Fruit fly (Drosophila melanogaster) whole organism, embryonic: ENCODE data around the gene AhcyL1.

ENCODE experiments used
- Bdp1 ChIP-seq: fragments of 200-800 bp; sonication (Bioruptor generic); optimal IDR thresholded peaks from 3 replicates; lab custom pipeline; 2016; ENCODE audit warnings: missing biosample characterization, missing genetic modification characterization
- Bgb ChIP-seq: fragments of 200-800 bp; sonication (Bioruptor generic); IDR thresholded peaks from 2 replicates; pipeline ENCODE4 v1.3.6; 2022; ENCODE audit warnings: missing biosample characterization, missing genetic modification characterization; ENCODE audit not compliant: partially characterized antibody
- CG10267 ChIP-seq: fragments of 200-800 bp; sonication (Bioruptor generic); optimal IDR thresholded peaks from 2 replicates; lab custom pipeline; 2018; ENCODE audit warnings: missing biosample characterization, mild to moderate bottlenecking, missing genetic modification characterization, moderate library complexity
- CG11504 ChIP-seq: fragments of 200-800 bp; sonication (Bioruptor generic); optimal IDR thresholded peaks from 3 replicates; lab custom pipeline; 2019; ENCODE audit warnings: missing biosample characterization, mild to moderate bottlenecking, missing genetic modification characterization, moderate library complexity
- CG13287 ChIP-seq: fragments of 200-800 bp; sonication (Bioruptor generic); IDR thresholded peaks from 2 replicates; pipeline ENCODE4 v1.3.6; 2022; ENCODE audit warnings: missing biosample characterization, missing genetic modification characterization; ENCODE audit not compliant: partially characterized antibody
- CG13296 ChIP-seq: fragments of 200-800 bp; sonication (Bioruptor generic); optimal IDR thresholded peaks from 3 replicates; lab custom pipeline; 2018; ENCODE audit warnings: missing biosample characterization, mild to moderate bottlenecking, missing genetic modification characterization
- CG13424 ChIP-seq: fragments of 200-800 bp; sonication (Bioruptor generic); optimal IDR thresholded peaks from 2 replicates; lab custom pipeline; 2019; ENCODE audit warnings: missing biosample characterization, mild to moderate bottlenecking, missing genetic modification characterization, moderate library complexity
- CG13894 ChIP-seq: fragments of 200-800 bp; sonication (Bioruptor generic); optimal IDR thresholded peaks from 3 replicates; lab custom pipeline; 2018; ENCODE audit warnings: missing biosample characterization, mild to moderate bottlenecking, missing genetic modification characterization, moderate library complexity
- CG1529 ChIP-seq: fragments of 200-800 bp; sonication (Bioruptor generic); optimal IDR thresholded peaks from 3 replicates; lab custom pipeline; 2018; ENCODE audit warnings: missing biosample characterization, missing genetic modification characterization
- CG1602 ChIP-seq: fragments of 200-800 bp; sonication (Bioruptor generic); optimal IDR thresholded peaks from 3 replicates; lab custom pipeline; 2016; ENCODE audit warnings: missing biosample characterization, missing genetic modification characterization
- CG16813 ChIP-seq: fragments of 200-800 bp; sonication (Bioruptor generic); IDR thresholded peaks from 3 replicates; pipeline ENCODE4 v1.3.6; 2022; ENCODE audit warnings: missing biosample characterization, missing genetic modification characterization; ENCODE audit not compliant: partially characterized antibody
- CG17912 ChIP-seq: fragments of 200-800 bp; sonication (Bioruptor generic); optimal IDR thresholded peaks from 2 replicates; lab custom pipeline; 2018; ENCODE audit warnings: missing biosample characterization, mild to moderate bottlenecking, missing genetic modification characterization
- CG18262 ChIP-seq: fragments of 200-800 bp; optimal IDR thresholded peaks from 3 replicates; lab custom pipeline; 2019; ENCODE audit warnings: missing biosample characterization, mild to moderate bottlenecking, missing genetic modification characterization, moderate library complexity
- CG18764 ChIP-seq: fragments of 200-800 bp; sonication (Bioruptor generic); optimal IDR thresholded peaks from 3 replicates; lab custom pipeline; 2016; ENCODE audit warnings: missing biosample characterization, missing genetic modification characterization
- CG2116 ChIP-seq: fragments of 200-800 bp; sonication (Bioruptor generic); optimal IDR thresholded peaks from 3 replicates; lab custom pipeline; 2018; ENCODE audit warnings: missing biosample characterization, mild to moderate bottlenecking, missing genetic modification characterization
- CG2199 ChIP-seq: fragments of 200-800 bp; sonication (Bioruptor generic); IDR thresholded peaks from 3 replicates; pipeline ENCODE4 v1.3.6; 2022; ENCODE audit warnings: missing biosample characterization, missing genetic modification characterization
- CG31388 ChIP-seq: fragments of 200-800 bp; sonication (Bioruptor generic); optimal IDR thresholded peaks from 2 replicates; lab custom pipeline; 2016; ENCODE audit warnings: missing biosample characterization, missing genetic modification characterization
- CG4424 ChIP-seq: fragments of 200-800 bp; sonication (Bioruptor generic); optimal IDR thresholded peaks from 3 replicates; lab custom pipeline; 2016; ENCODE audit warnings: missing biosample characterization, missing genetic modification characterization
- CG4820 ChIP-seq: fragments of 200-800 bp; sonication (Bioruptor generic); optimal IDR thresholded peaks from 3 replicates; lab custom pipeline; 2016; ENCODE audit warnings: missing biosample characterization, missing genetic modification characterization
- D ChIP-seq, 2 experiments: fragments of 200-800 bp in 1 of 2; fragments of >200 bp in 1 of 2; sonication (Bioruptor generic) in 1 of 2; optimal IDR thresholded peaks; 2 replicates in 1 of 2; 3 replicates in 1 of 2; lab custom pipeline; 2017; ENCODE audit warnings: mild to moderate bottlenecking in 1 of 2, missing biosample characterization in 1 of 2, missing genetic modification characterization in 1 of 2, missing genetic modification reagents in 1 of 2
- Dref ChIP-seq: fragments of 200-800 bp; sonication (Bioruptor generic); IDR thresholded peaks from 2 replicates; pipeline ENCODE4 v1.3.6; 2022; ENCODE audit warnings: missing biosample characterization, missing genetic modification characterization
- Ets65A ChIP-seq: fragments of 200-800 bp; sonication (Bioruptor generic); peaks from one replicate; lab custom pipeline; 2016; ENCODE audit warnings: missing biosample characterization, missing genetic modification characterization
- Gsc ChIP-seq: fragments of 200-800 bp; sonication (Bioruptor generic); IDR thresholded peaks from 2 replicates; pipeline ENCODE4 v1.3.6; 2022; ENCODE audit warnings: missing biosample characterization, missing genetic modification characterization
- Myb ChIP-seq: fragments of 200-800 bp; sonication (Bioruptor generic); optimal IDR thresholded peaks from 2 replicates; lab custom pipeline; 2016; ENCODE audit warnings: missing biosample characterization, missing genetic modification characterization
- NK7.1 ChIP-seq: fragments of 200-800 bp; sonication (Bioruptor generic); optimal IDR thresholded peaks from 3 replicates; lab custom pipeline; 2016; ENCODE audit warnings: missing biosample characterization, missing genetic modification characterization
- Nf-YA ChIP-seq: fragments of 200-800 bp; sonication (Bioruptor generic); IDR thresholded peaks from 2 replicates; pipeline ENCODE4 v1.3.6; 2022; ENCODE audit warnings: missing biosample characterization, missing genetic modification characterization
- Ptx1 ChIP-seq: fragments of 200-800 bp; sonication (Bioruptor generic); IDR thresholded peaks from 2 replicates; pipeline ENCODE4 v1.3.6; 2022; ENCODE audit warnings: missing biosample characterization, missing genetic modification characterization
- Six4 ChIP-seq: fragments of 200-800 bp; sonication (Bioruptor generic); optimal IDR thresholded peaks from 2 replicates; lab custom pipeline; 2016; ENCODE audit warnings: missing biosample characterization, missing genetic modification characterization
- Sry-δ ChIP-seq: fragments of 200-800 bp; sonication (Bioruptor generic); optimal IDR thresholded peaks from 2 replicates; lab custom pipeline; 2016; ENCODE audit warnings: missing biosample characterization, missing genetic modification characterization
- Xbp1 ChIP-seq: fragments of 200-800 bp; sonication (Bioruptor generic); optimal IDR thresholded peaks from 3 replicates; lab custom pipeline; 2016; ENCODE audit warnings: missing biosample characterization, mild to moderate bottlenecking, missing genetic modification characterization
- ara ChIP-seq: fragments of 200-800 bp; sonication (Bioruptor generic); IDR thresholded peaks from 2 replicates; pipeline ENCODE4 v1.3.6; 2022; ENCODE audit warnings: missing biosample characterization, missing genetic modification characterization
- bab2 ChIP-seq: fragments of 200-800 bp; sonication (Bioruptor generic); optimal IDR thresholded peaks from 2 replicates; lab custom pipeline; 2016; ENCODE audit warnings: missing biosample characterization, missing genetic modification characterization
- bowl ChIP-seq: fragments of 200-800 bp; sonication (Bioruptor generic); IDR thresholded peaks from 2 replicates; pipeline ENCODE4 v1.3.6; 2022; ENCODE audit warnings: missing biosample characterization, missing genetic modification characterization
- ci ChIP-seq: fragments of 200-800 bp; sonication (Bioruptor generic); IDR thresholded peaks from 3 replicates; pipeline ENCODE4 v1.3.6; 2022; ENCODE audit warnings: missing biosample characterization, missing genetic modification characterization
- disco-r ChIP-seq: fragments of 200-800 bp; sonication (Bioruptor generic); optimal IDR thresholded peaks from 2 replicates; lab custom pipeline; 2016; ENCODE audit warnings: missing biosample characterization, missing genetic modification characterization
- ftz-f1 ChIP-seq: fragments of 200-800 bp; sonication (Bioruptor generic); optimal IDR thresholded peaks from 2 replicates; lab custom pipeline; 2016; ENCODE audit warnings: missing biosample characterization, missing genetic modification characterization
- gce ChIP-seq: fragments of 200-800 bp; sonication (Bioruptor generic); IDR thresholded peaks from 3 replicates; pipeline ENCODE4 v1.3.6; 2022; ENCODE audit warnings: missing biosample characterization, missing genetic modification characterization
- gem ChIP-seq: fragments of 200-800 bp; sonication (Bioruptor generic); optimal IDR thresholded peaks from 2 replicates; lab custom pipeline; 2019; ENCODE audit warnings: missing biosample characterization, mild to moderate bottlenecking, missing genetic modification characterization, moderate library complexity
- grn ChIP-seq: fragments of 200-800 bp; sonication (Bioruptor generic); optimal IDR thresholded peaks from 3 replicates; lab custom pipeline; 2017; ENCODE audit warnings: missing biosample characterization, missing genetic modification characterization
- gt ChIP-seq: fragments of 200-800 bp; sonication (Bioruptor generic); IDR thresholded peaks from 2 replicates; pipeline ENCODE4 v1.3.6; 2022; ENCODE audit warnings: missing biosample characterization, missing genetic modification characterization
- kay ChIP-seq: fragments of 200-800 bp; sonication (Bioruptor generic); optimal IDR thresholded peaks from 2 replicates; lab custom pipeline; 2016; ENCODE audit warnings: missing biosample characterization, missing genetic modification characterization
- lmd ChIP-seq: fragments of 200-800 bp; sonication (Bioruptor generic); IDR thresholded peaks from 2 replicates; pipeline ENCODE4 v1.3.6; 2022; ENCODE audit warnings: missing biosample characterization, missing genetic modification characterization
- nau ChIP-seq: fragments of 200-800 bp; sonication (Bioruptor generic); optimal IDR thresholded peaks from 3 replicates; lab custom pipeline; 2017; ENCODE audit warnings: missing biosample characterization, mild to moderate bottlenecking, missing genetic modification characterization, missing genetic modification reagents
- pb ChIP-seq: fragments of 200-800 bp; sonication (Bioruptor generic); optimal IDR thresholded peaks from 3 replicates; lab custom pipeline; 2016; ENCODE audit warnings: missing biosample characterization, missing genetic modification characterization
- pita ChIP-seq: fragments of 200-800 bp; sonication (Bioruptor generic); optimal IDR thresholded peaks from 2 replicates; lab custom pipeline; 2017; ENCODE audit warnings: missing biosample characterization, mild to moderate bottlenecking, missing genetic modification characterization
- salm ChIP-seq: fragments of 200-800 bp; sonication (Bioruptor generic); optimal IDR thresholded peaks from 2 replicates; lab custom pipeline; 2018; ENCODE audit warnings: missing biosample characterization, mild to moderate bottlenecking, missing genetic modification characterization
- sens-2 ChIP-seq: fragments of 200-800 bp; sonication (Bioruptor generic); IDR thresholded peaks from 2 replicates; pipeline ENCODE4 v1.3.6; 2022; ENCODE audit warnings: missing biosample characterization, missing genetic modification characterization
- sim ChIP-seq: fragments of 200-800 bp; sonication (Bioruptor generic); IDR thresholded peaks from 2 replicates; pipeline ENCODE4 v1.3.6; 2022; ENCODE audit warnings: missing biosample characterization, missing genetic modification characterization
- ssp ChIP-seq: fragments of 200-800 bp; sonication (Bioruptor generic); IDR thresholded peaks from 2 replicates; pipeline ENCODE4 v1.3.6; 2022; ENCODE audit warnings: missing biosample characterization, missing genetic modification characterization
- wor ChIP-seq: fragments of 200-800 bp; sonication (Bioruptor generic); IDR thresholded peaks from 2 replicates; pipeline ENCODE4 v1.3.6; 2022; ENCODE audit warnings: missing biosample characterization, missing genetic modification characterization
- yki ChIP-seq: fragments of >200 bp; optimal IDR thresholded peaks from 3 replicates; lab custom pipeline; 2018

AhcyL1 gene

DNA sequence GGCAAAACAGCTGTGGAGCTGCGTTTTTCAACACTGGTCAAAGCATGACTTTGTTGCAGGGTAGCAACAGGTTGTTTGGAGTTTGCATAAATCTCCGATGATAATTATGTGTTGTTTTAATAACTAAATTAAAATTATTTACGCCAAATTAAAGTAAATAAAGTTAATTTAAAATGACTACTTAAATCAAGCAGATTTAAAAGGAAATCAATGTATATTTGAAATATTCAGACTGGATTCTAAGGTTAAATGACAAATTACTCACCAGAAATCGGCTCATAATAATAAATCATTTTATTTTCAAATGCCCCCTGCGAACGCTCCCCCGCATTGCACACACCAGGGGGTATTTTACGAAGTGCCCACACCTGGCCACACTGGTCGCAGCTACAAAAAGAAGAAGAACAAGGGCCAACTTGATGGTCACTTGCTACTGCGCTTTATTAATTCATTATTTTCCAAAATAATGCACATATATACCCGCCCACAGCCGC, 1.9 kb upstream of the AhcyL1 start, which contains the start of the genes CG12093 and Atg2 (continued):
- TF ChIP-seq disco-r (GFP tag; lab: Kevin White, UChicago), result peak; percentile 17
- TF ChIP-seq nau (GFP tag; lab: Kevin White, UChicago), result no peak
- TF ChIP-seq Myb, result peak; percentile 58
- TF ChIP-seq Sry-δ (GFP tag; lab: Kevin White, UChicago), result peak; percentile 44
- peak; percentile 85 for TF ChIP-seq kay (GFP tag; lab: Kevin White, UChicago)
- TF ChIP-seq pb (GFP tag; lab: Kevin White, UChicago), result peak; percentile 44
- TF ChIP-seq bab2, result peak; percentile 80
- TF ChIP-seq CG13424 (tag; lab: Kevin White, UChicago), result peak; percentile 96
- TF ChIP-seq CG18262 (tag; lab: Kevin White, UChicago), result peak; percentile 91
- TF ChIP-seq Xbp1, result peak; percentile 97
- peak; percentile 94 for TF ChIP-seq ci (GFP tag; lab: Robert Waterston, UW)
- TF ChIP-seq yki (lab: Kevin White, UChicago), result no peak
- TF ChIP-seq Gsc (GFP tag; lab: Robert Waterston, UW), result peak; percentile 69
- peak; percentile 94 for TF ChIP-seq CG1602 (GFP tag; lab: Kevin White, UChicago)
- no peak for TF ChIP-seq CG16813 (GFP tag; lab: Robert Waterston, UW)
- TF ChIP-seq Ptx1 (GFP tag; lab: Robert Waterston, UW), result peak; percentile 96
- 0 out of 2 replicates have a peak, but pooled peaks have one; percentile 29 for TF ChIP-seq CG13287 (GFP tag; lab: Robert Waterston, UW)
- TF ChIP-seq bowl (GFP tag; lab: Robert Waterston, UW), result peak; percentile 61; the same call in 1 of the 2 replicates
- peak; percentile 77 for TF ChIP-seq ara (GFP tag; lab: Robert Waterston, UW)
- peak; percentile 45; the same call in 1 of the 2 replicates for TF ChIP-seq Bgb
- TF ChIP-seq sens-2 (GFP tag; lab: Robert Waterston, UW), result peak; percentile 83
- peak; percentile 96 for TF ChIP-seq CG10267 (tag; lab: Kevin White, UChicago)
- peak; percentile 78 for TF ChIP-seq ftz-f1
- TF ChIP-seq gt (GFP tag; lab: Robert Waterston, UW), result peak; percentile 79
- TF ChIP-seq Dref (GFP tag; lab: Robert Waterston, UW), result peak; percentile 36
- peak; percentile 87 for TF ChIP-seq gce (GFP tag; lab: Robert Waterston, UW)
- peak; percentile 90 for TF ChIP-seq CG13894 (tag; lab: Kevin White, UChicago)
- peak; percentile 40 for TF ChIP-seq CG17912 (GFP tag; lab: Kevin White, UChicago)
- TF ChIP-seq salm, result peak; percentile 88
- peak; percentile 78 for TF ChIP-seq CG18764 (GFP tag; lab: Kevin White, UChicago)
- TF ChIP-seq CG11504 (tag; lab: Kevin White, UChicago), result peak; percentile 89
- TF ChIP-seq Bdp1 (GFP tag; lab: Kevin White, UChicago), result peak; percentile 41
- TF ChIP-seq gem (tag; lab: Kevin White, UChicago), result peak; percentile 97
- peak; percentile 87 for TF ChIP-seq ssp (GFP tag; lab: Robert Waterston, UW)
- TF ChIP-seq lmd (GFP tag; lab: Robert Waterston, UW), result peak; percentile 95
- peak; percentile 52 for TF ChIP-seq CG31388 (GFP tag; lab: Kevin White, UChicago)
- peak; percentile 80 for TF ChIP-seq sim (GFP tag; lab: Robert Waterston, UW)
- peak; percentile 98 for TF ChIP-seq Ets65A (GFP tag; lab: Kevin White, UChicago)
- TF ChIP-seq Nf-YA (GFP tag; lab: Robert Waterston, UW), result peak; percentile 77
- no peak for TF ChIP-seq pita
- TF ChIP-seq CG4424, result peak; percentile 92
- 0 out of 3 replicates have a peak, but pooled peaks have one; percentile 69 for TF ChIP-seq CG2199 (GFP tag; lab: Robert Waterston, UW)
- TF ChIP-seq D (optimal IDR thresholded peaks at IDR 0.05; lab: Kevin White, UChicago), result no peak
- TF ChIP-seq D (GFP tag; optimal IDR thresholded peaks at IDR 0.05; lab: Kevin White, UChicago), result peak; percentile 82
- peak; percentile 88 for TF ChIP-seq CG13296 (GFP tag; lab: Kevin White, UChicago)
- TF ChIP-seq NK7.1 (GFP tag; lab: Kevin White, UChicago), result peak; percentile 67
- TF ChIP-seq CG4820, result peak; percentile 82
- TF ChIP-seq Six4 (GFP tag; lab: Kevin White, UChicago), result peak; percentile 70
- TF ChIP-seq grn (GFP tag; lab: Kevin White, UChicago), result no peak
- TF ChIP-seq CG1529 (GFP tag; lab: Kevin White, UChicago), result peak; percentile 80
- peak; percentile 89 for TF ChIP-seq wor
- peak; percentile 81 for TF ChIP-seq CG2116
